Worm (Caenorhabditis elegans) whole organism, young adult: ENCODE results near the gene ins-4.

ENCODE experiments used
- B0019.2 ChIP-seq: fragments of 200-800 bp; sonication (Bioruptor generic); conservative IDR thresholded peaks from 2 replicates; pipeline ENCODE4 v1.3.6; 2022; ENCODE audit warnings: missing genetic modification reagents, missing genetic modification characterization, missing compliant biosample characterization
- B0261.1 ChIP-seq: sonication (generic microtip); optimal IDR thresholded peaks from 2 replicates; lab custom pipeline; 2016; ENCODE audit warnings: mild to moderate bottlenecking, missing genetic modification characterization, moderate library complexity, missing compliant biosample characterization
- C17E4.6 ChIP-seq: fragments of 200-800 bp; sonication (Bioruptor generic); IDR thresholded peaks from 2 replicates; pipeline ENCODE4 v1.3.6; 2022; ENCODE audit warnings: missing genetic modification reagents, missing genetic modification characterization, missing compliant biosample characterization
- T26A5.8 ChIP-seq: sonication (generic microtip); optimal IDR thresholded peaks from 2 replicates; lab custom pipeline; 2016; ENCODE audit warnings: missing genetic modification characterization, missing compliant biosample characterization
- aptf-3 ChIP-seq: fragments of 200-800 bp; sonication (Bioruptor generic); IDR thresholded peaks from 2 replicates; pipeline ENCODE4 v1.3.6; 2022; ENCODE audit warnings: missing genetic modification characterization, missing compliant biosample characterization
- attf-6 ChIP-seq: fragments of 200-800 bp; sonication (Bioruptor generic); IDR thresholded peaks from 2 replicates; pipeline ENCODE4 v1.3.6; 2022; ENCODE audit warnings: missing genetic modification reagents, missing genetic modification characterization, missing compliant biosample characterization
- cebp-1 ChIP-seq, 2 experiments: fragments of 200-800 bp in 1 of 2; sonication (Bioruptor generic) in 1 of 2; sonication (generic microtip) in 1 of 2; IDR thresholded peaks in 1 of 2; optimal IDR thresholded peaks in 1 of 2; 2 replicates each; pipeline versions ENCODE4 v1.3.6 to Lab custom; 2017 to 2022; ENCODE audit warnings: missing compliant biosample characterization in 2 of 2, missing genetic modification characterization in 2 of 2, mild to moderate bottlenecking in 1 of 2, missing genetic modification reagents in 1 of 2, moderate library complexity in 1 of 2
- ceh-100 ChIP-seq: fragments of 200-800 bp; sonication (Bioruptor generic); IDR thresholded peaks from 2 replicates; pipeline ENCODE4 v1.3.6; 2022; ENCODE audit warnings: missing genetic modification reagents, missing genetic modification characterization, missing compliant biosample characterization
- ceh-79 ChIP-seq: sonication (generic microtip); optimal IDR thresholded peaks from 2 replicates; lab custom pipeline; 2017; ENCODE audit warnings: mild to moderate bottlenecking, missing genetic modification characterization, missing compliant biosample characterization
- chd-7 ChIP-seq: sonication (generic microtip); optimal IDR thresholded peaks from 2 replicates; lab custom pipeline; 2016; ENCODE audit warnings: mild to moderate bottlenecking, missing genetic modification characterization, moderate library complexity, missing compliant biosample characterization
- dox-1 ChIP-seq: fragments of 200-800 bp; sonication (Bioruptor generic); IDR thresholded peaks from 2 replicates; pipeline ENCODE4 v1.3.6; 2022; ENCODE audit warnings: missing genetic modification reagents, missing genetic modification characterization, missing compliant biosample characterization
- dpff-1 ChIP-seq: sonication (generic microtip); optimal IDR thresholded peaks from 2 replicates; lab custom pipeline; 2017; ENCODE audit warnings: mild to moderate bottlenecking, missing genetic modification characterization, missing compliant biosample characterization
- egl-18 ChIP-seq: fragments of 200-800 bp; sonication (Bioruptor generic); IDR thresholded peaks from 2 replicates; pipeline ENCODE4 v1.3.6; 2022; ENCODE audit warnings: missing genetic modification reagents, missing genetic modification characterization, missing compliant biosample characterization
- hlh-12 ChIP-seq: sonication (generic microtip); optimal IDR thresholded peaks from 2 replicates; lab custom pipeline; 2016; ENCODE audit warnings: missing genetic modification characterization, missing compliant biosample characterization
- hmg-1.2 ChIP-seq: fragments of 200-800 bp; sonication (Bioruptor generic); IDR thresholded peaks from 2 replicates; pipeline ENCODE4 v1.3.6; 2022; ENCODE audit warnings: missing genetic modification reagents, missing genetic modification characterization, missing compliant biosample characterization
- let-607 ChIP-seq, 2 experiments: fragments of 200-800 bp in 1 of 2; sonication (Bioruptor generic) in 1 of 2; sonication (generic microtip) in 1 of 2; optimal IDR thresholded peaks; 2 replicates each; lab custom pipeline; 2016 to 2018; ENCODE audit warnings: mild to moderate bottlenecking in 2 of 2, missing compliant biosample characterization in 2 of 2, missing genetic modification characterization in 2 of 2, moderate library complexity in 2 of 2, missing genotype in 1 of 2
- lin-40 ChIP-seq: sonication (generic microtip); optimal IDR thresholded peaks from 2 replicates; lab custom pipeline; 2016; ENCODE audit warnings: missing genetic modification characterization, mild to moderate bottlenecking, missing compliant biosample characterization, missing genotype, missing genetic modification reagents
- lin-54 ChIP-seq: fragments of 200-800 bp; sonication (Bioruptor generic); optimal IDR thresholded peaks from 2 replicates; lab custom pipeline; 2018; ENCODE audit warnings: mild to moderate bottlenecking, missing genetic modification characterization, missing compliant biosample characterization
- madf-3 ChIP-seq: fragments of 200-800 bp; sonication (Bioruptor generic); IDR thresholded peaks from 2 replicates; pipeline ENCODE4 v1.3.6; 2022; ENCODE audit warnings: missing genetic modification reagents, missing genetic modification characterization, missing compliant biosample characterization
- mcd-1 ChIP-seq: fragments of 200-800 bp; sonication (Bioruptor generic); IDR thresholded peaks from 2 replicates; pipeline ENCODE4 v1.3.6; 2022; ENCODE audit warnings: missing genetic modification reagents, missing genetic modification characterization, missing compliant biosample characterization
- nfya-2 ChIP-seq: fragments of 200-800 bp; sonication (Bioruptor generic); IDR thresholded peaks from 2 replicates; pipeline ENCODE4 v1.3.6; 2022; ENCODE audit warnings: missing genetic modification reagents, missing genetic modification characterization, missing compliant biosample characterization
- nhr-80 ChIP-seq: sonication (generic microtip); optimal IDR thresholded peaks from 2 replicates; lab custom pipeline; 2016; ENCODE audit warnings: missing genetic modification characterization, missing compliant biosample characterization
- pha-4 ChIP-seq: fragments of 150-350 bp; sonication (generic microtip); optimal IDR thresholded peaks from 2 replicates; lab custom pipeline; 2014; ENCODE audit warnings: missing biosample characterization, missing genetic modification reagents, missing genetic modification characterization
- rec-8 ChIP-seq, 2 experiments: sonication (generic microtip); optimal IDR thresholded peaks; 2 replicates each; lab custom pipeline; 2016; ENCODE audit warnings: mild to moderate bottlenecking in 2 of 2, missing genetic modification characterization in 2 of 2, missing genetic modification reagents in 2 of 2, missing genotype in 2 of 2, missing biosample characterization in 1 of 2, missing compliant biosample characterization in 1 of 2, moderate library complexity in 1 of 2
- snpc-4 ChIP-seq, 5 experiments: fragments of 150-350 bp in 1 of 5; sonication (generic microtip) in 4 of 5; optimal IDR thresholded peaks; 2 replicates each; lab custom pipeline; 2014 to 2018; ENCODE audit warnings: missing genetic modification characterization in 5 of 5, missing biosample characterization in 3 of 5, antibody characterized with exemption in 2 of 5, mild to moderate bottlenecking in 2 of 5, missing compliant biosample characterization in 2 of 5, missing genotype in 2 of 5, moderate library complexity in 2 of 5, missing genetic modification reagents in 1 of 5
- tbx-9 ChIP-seq: sonication (generic microtip); optimal IDR thresholded peaks from 2 replicates; lab custom pipeline; 2016; ENCODE audit warnings: borderline replicate concordance, missing genetic modification characterization, inconsistent platforms, missing compliant biosample characterization
- tlf-1 ChIP-seq: fragments of 200-800 bp; sonication (Bioruptor generic); optimal IDR thresholded peaks from 2 replicates; lab custom pipeline; 2018; ENCODE audit warnings: mild to moderate bottlenecking, missing genetic modification characterization, missing compliant biosample characterization
- unc-62 ChIP-seq: fragments of 150-350 bp; optimal IDR thresholded peaks from 2 replicates; lab custom pipeline; 2014; ENCODE audit warnings: missing biosample characterization, missing genetic modification reagents, missing genetic modification characterization
- zfh-2 ChIP-seq: fragments of 200-800 bp; sonication (Bioruptor generic); conservative IDR thresholded peaks from 2 replicates; pipeline ENCODE4 v1.3.6; 2022; ENCODE audit warnings: missing genetic modification reagents, missing genetic modification characterization, missing compliant biosample characterization
- ztf-26 ChIP-seq: sonication (generic microtip); optimal IDR thresholded peaks from 2 replicates; lab custom pipeline; 2017; ENCODE audit warnings: missing genetic modification characterization, missing compliant biosample characterization
- ztf-28 ChIP-seq: fragments of 200-800 bp; sonication (Bioruptor generic); IDR thresholded peaks from 2 replicates; pipeline ENCODE4 v1.3.6; 2022; ENCODE audit warnings: missing genetic modification reagents, missing genetic modification characterization, missing compliant biosample characterization

Gene ins-4

ce11 chrII:5961317-5961716 lies 34.8 kb upstream of the ins-4 start, which contains the start of gene B0034.7:
Gene B0034.7 (plus strand): TSS chrII:5961617.
- TF ChIP-seq dpff-1 (tag; lab: Kevin White, UChicago) = no peak
- TF ChIP-seq egl-18 (GFP tag; lab: Robert Waterston, UW) = no peak
- no peak for TF ChIP-seq nhr-80 (tag; lab: Kevin White, UChicago)
- TF ChIP-seq B0019.2 (GFP tag; lab: Robert Waterston, UW) = no peak
- TF ChIP-seq B0261.1 = no peak
- TF ChIP-seq attf-6 (GFP tag; lab: Robert Waterston, UW) = no peak
- no peak for TF ChIP-seq hlh-12
- no peak for TF ChIP-seq madf-3 (GFP tag; lab: Robert Waterston, UW)

- TF ChIP-seq ceh-79 (no peak), zfh-2 (GFP tag; lab: Robert Waterston, UW) (peak; percentile 53; the same call in 1 of the 2 replicates), chd-7 (tag; lab: Kevin White, UChicago) (peak; percentile 2), dox-1 (GFP tag; lab: Robert Waterston, UW) (no peak)
- TF ChIP-seq, all 124 proteins: peak for 2
Observed at ce11 chrII:5962343-5962742, 33.8 kb upstream of the ins-4 start.

DNA sequence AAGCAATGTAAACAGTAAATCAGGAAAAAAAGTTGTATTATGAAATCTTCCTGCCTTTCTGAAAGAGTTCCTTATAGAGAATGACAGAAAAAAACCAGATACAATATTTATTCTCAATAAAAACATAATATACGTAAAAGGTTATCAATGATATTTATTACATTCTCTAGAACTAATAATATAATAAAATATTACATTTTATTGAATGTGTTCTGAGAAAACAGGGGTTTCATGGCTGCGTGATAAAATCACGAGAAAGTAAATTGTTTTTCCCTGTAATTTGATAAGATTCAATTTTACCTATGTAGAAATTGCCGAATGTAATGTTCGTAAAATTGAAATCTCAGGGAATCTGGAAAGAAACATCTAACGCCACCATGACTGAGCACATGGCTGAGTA lies 31.2 kb upstream of the ins-4 start:
- TF ChIP-seq madf-3 (GFP tag; lab: Robert Waterston, UW) (no peak), unc-62 (GFP tag; lab: Kevin White, UChicago) (no peak), ceh-100 (GFP tag; lab: Robert Waterston, UW) (no peak), aptf-3 (GFP tag; lab: Robert Waterston, UW) (no peak), tlf-1 (GFP tag; lab: Kevin White, UChicago) (no peak), pha-4 (tag; lab: Kevin White, UChicago) (no peak), B0261.1 (no peak), snpc-4 (GFP tag; optimal IDR thresholded peaks at IDR 0.05; lab: Kevin White, UChicago) (no peak), snpc-4 (tag; optimal IDR thresholded peaks at IDR 0.05; lab: Kevin White, UChicago) (no peak), nfya-2 (GFP tag; lab: Robert Waterston, UW) (no peak)
- TF ChIP-seq, all 124 proteins: peak for 0

ce11 chrII:5966637-5967036 lies 29.5 kb upstream of the ins-4 start:
- peak; percentile 80 for TF ChIP-seq hmg-1.2
- peak; percentile 73 for TF ChIP-seq cebp-1 (GFP tag; IDR thresholded peaks at IDR 0.05; lab: Robert Waterston, UW)
- no peak for TF ChIP-seq cebp-1 (tag; optimal IDR thresholded peaks at IDR 0.05; lab: Kevin White, UChicago)
- no peak for TF ChIP-seq lin-54 (GFP tag; lab: Kevin White, UChicago)

DNA sequence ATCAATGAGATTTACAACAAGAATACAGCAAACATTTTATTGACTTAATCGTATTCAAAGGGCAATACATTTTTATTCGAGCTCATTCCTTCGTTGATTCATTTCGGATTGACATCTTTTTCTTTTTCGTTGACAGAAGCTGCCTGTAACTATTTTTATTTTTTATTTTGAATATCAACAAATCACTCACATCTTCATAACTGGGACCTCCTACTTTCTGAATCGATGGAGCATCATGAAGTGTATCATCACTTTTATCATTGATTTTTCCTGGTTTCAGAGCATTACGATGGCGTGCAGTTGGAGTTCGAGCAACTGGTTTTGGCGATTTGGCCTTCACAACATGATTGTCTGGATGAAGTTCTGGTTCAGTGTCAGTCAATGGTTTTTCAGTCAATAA lies 28.1 kb upstream of the ins-4 start, which contains the start of gene B0034.1:
TSS of gene B0034.1 (plus strand) at position 301 of the 400 bp plus-strand sequence.
- no peak for TF ChIP-seq T26A5.8 (tag; lab: Kevin White, UChicago)
- no peak for TF ChIP-seq snpc-4 (GFP tag; optimal IDR thresholded peaks at IDR 0.05; lab: Kevin White, UChicago)
- TF ChIP-seq snpc-4 (tag; optimal IDR thresholded peaks at IDR 0.05; lab: Kevin White, UChicago) = no peak
- no peak for TF ChIP-seq lin-40
- no peak for TF ChIP-seq ceh-79
- TF ChIP-seq C17E4.6 (GFP tag; lab: Robert Waterston, UW) = no peak
- TF ChIP-seq ztf-26 (tag; lab: Kevin White, UChicago) = no peak
- no peak for TF ChIP-seq ztf-28 (GFP tag; lab: Robert Waterston, UW)
- no peak for TF ChIP-seq mcd-1 (GFP tag; lab: Robert Waterston, UW)
- no peak for TF ChIP-seq tbx-9 (tag; lab: Kevin White, UChicago)
- no peak for TF ChIP-seq lin-54 (GFP tag; lab: Kevin White, UChicago)
- TF ChIP-seq rec-8 (tag; optimal IDR thresholded peaks at IDR 0.05; lab: Kevin White, UChicago) = no peak
- TF ChIP-seq let-607 (tag; optimal IDR thresholded peaks at IDR 0.05; lab: Kevin White, UChicago) = no peak
